Worm (Caenorhabditis elegans): Measurements from ENCODE around the gene tim-1.

The tim-1 gene

DNA sequence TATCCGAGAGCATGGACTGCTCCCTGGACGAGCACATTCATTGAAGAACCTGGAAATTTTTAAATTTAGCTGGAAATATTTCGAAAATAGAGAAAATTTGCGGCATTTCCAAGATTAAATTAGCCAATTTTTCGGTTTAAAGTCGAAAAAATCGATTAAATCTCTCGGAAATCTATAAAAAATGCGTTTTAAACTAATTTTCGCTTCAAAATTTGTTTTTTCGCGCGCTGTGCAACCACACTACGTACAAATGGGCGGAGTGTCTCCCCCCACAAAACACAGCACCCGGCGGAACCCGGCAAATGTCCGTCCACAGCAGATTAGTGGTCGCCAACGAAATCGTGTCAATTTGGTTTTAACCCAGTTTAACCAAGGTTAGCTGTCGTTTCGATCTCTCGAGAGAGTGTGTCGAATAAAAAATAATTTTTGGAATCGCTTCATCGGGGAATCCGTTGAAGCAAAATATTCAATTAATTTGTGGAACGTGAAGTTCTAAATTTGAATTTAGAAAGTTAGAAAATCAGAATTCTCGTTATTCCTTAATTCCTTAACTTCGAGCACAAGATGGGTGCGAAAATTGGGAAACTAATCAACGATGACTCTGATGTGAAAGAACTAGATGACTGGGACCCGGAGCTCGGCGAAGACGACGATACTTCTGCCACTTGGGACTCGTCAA is at the start of gene tim-1, which contains the start of gene Y75B8A.23 (continued):
- TF ChIP-seq nhr-237 (tag; optimal IDR thresholded peaks at IDR 0.05) (no peak), zfp-2 (tag; optimal IDR thresholded peaks at IDR 0.05) (peak; percentile 52), lin-15B (tag; optimal IDR thresholded peaks at IDR 0.05) (peak; percentile 16), nhr-48 (tag; optimal IDR thresholded peaks at IDR 0.05) (peak; percentile 74), Y75B8A.6 (GFP tag; IDR thresholded peaks at IDR 0.05) (no peak), jun-1 (tag; optimal IDR thresholded peaks at IDR 0.05) (peak; percentile 73), nhr-42 (GFP tag; IDR thresholded peaks at IDR 0.05) (peak; percentile 84)

ce11 chrIII:12299259-12299658 is 49.3 kb upstream of the tim-1 start:
- TF ChIP-seq aha-1 (tag) = peak; percentile 94
- no peak for TF ChIP-seq fkh-10 (GFP tag; optimal IDR thresholded peaks at IDR 0.05)
- TF ChIP-seq daf-16 (GFP tag; optimal IDR thresholded peaks at IDR 0.05) = no peak
- TF ChIP-seq daf-16 (tag; optimal IDR thresholded peaks at IDR 0.05) = peak; percentile 1

ce11 chrIII:12297303-12297702 is 47.3 kb upstream of the tim-1 start:
- TF ChIP-seq lim-7 (GFP tag; IDR thresholded peaks at IDR 0.05) (peak; percentile 58; the same call in 1 of the 2 replicates), mxl-3 (GFP tag; optimal IDR thresholded peaks at IDR 0.05) (no peak), zfp-3 (GFP tag; conservative IDR thresholded peaks at IDR 0.05) (no peak), set-16 (GFP tag; IDR thresholded peaks at IDR 0.05) (peak; percentile 52), dmd-8 (GFP tag; IDR thresholded peaks at IDR 0.05) (0 out of 2 replicates have a peak, but pooled peaks have one; percentile 50), dve-1 (tag; optimal IDR thresholded peaks at IDR 0.05; ENCODE audit: insufficient read depth) (no peak)

- TF ChIP-seq aha-1 (tag) (peak; percentile 93), D1046.2 (GFP tag; IDR thresholded peaks at IDR 0.05) (no peak), ZK546.5 (tag; optimal IDR thresholded peaks at IDR 0.05) (no peak)
Observed at ce11 chrIII:12292465-12292864, 42.5 kb upstream of the tim-1 start.

ce11 chrIII:12284157-12284556 is 34.2 kb upstream of the tim-1 start:
- TF ChIP-seq aha-1 (tag) (peak; percentile 93), lim-7 (GFP tag; IDR thresholded peaks at IDR 0.05) (no peak), nhr-6 (tag; optimal IDR thresholded peaks at IDR 0.05) (no peak), duxl-1 (tag; optimal IDR thresholded peaks at IDR 0.05; ENCODE audit: poor library complexity) (no peak), ceh-20 (GFP tag; IDR thresholded peaks at IDR 0.05) (no peak), mxl-3 (GFP tag; optimal IDR thresholded peaks at IDR 0.05) (no peak), tag-97 (GFP tag; IDR thresholded peaks at IDR 0.05) (no peak), lin-29 (GFP tag; IDR thresholded peaks at IDR 0.05) (no peak), F26F4.8 (GFP tag; conservative IDR thresholded peaks at IDR 0.05) (no peak), lin-39 (tag; optimal IDR thresholded peaks at IDR 0.05) (no peak), unc-62 (GFP tag; optimal IDR thresholded peaks at IDR 0.05 in 1 of 2) (peak in 1 of 2 experiments; percentile 84), unc-62 (tag; optimal IDR thresholded peaks at IDR 0.05) (no peak)

- TF ChIP-seq mes-2 (tag; optimal IDR thresholded peaks at IDR 0.05; ENCODE audit: poor library complexity, severe bottlenecking) (peak; percentile 58), dpl-1 (GFP tag; optimal IDR thresholded peaks at IDR 0.05) (peak; percentile 72), ztf-7 (tag; optimal IDR thresholded peaks at IDR 0.05) (no peak), lin-38 (GFP tag; IDR thresholded peaks at IDR 0.05) (peak; percentile 84)
Observed at ce11 chrIII:12278766-12279165, 28.8 kb upstream of the tim-1 start.

Data from whole organism, L4 larva.